Worm (Caenorhabditis elegans) whole organism, young adult: Measurements from ENCODE around the gene scl-5.

Source experiments
- F39B2.1 ChIP-seq: fragments of 200-800 bp; sonication (Bioruptor generic); IDR thresholded peaks from 2 replicates; pipeline ENCODE4 v1.3.6; 2022; ENCODE audit warnings: missing genetic modification reagents, missing genetic modification characterization, missing compliant biosample characterization
- K12H6.12 ChIP-seq: fragments of 200-800 bp; sonication (Bioruptor generic); optimal IDR thresholded peaks from 2 replicates; lab custom pipeline; 2018; ENCODE audit warnings: mild to moderate bottlenecking, missing genetic modification characterization, missing compliant biosample characterization
- egrh-3 ChIP-seq: fragments of 200-800 bp; sonication (Bioruptor generic); IDR thresholded peaks from 2 replicates; pipeline ENCODE4 v1.3.6; 2022; ENCODE audit warnings: missing genetic modification reagents, missing genetic modification characterization, missing compliant biosample characterization
- him-1 ChIP-seq: sonication (generic microtip); optimal IDR thresholded peaks from 2 replicates; lab custom pipeline; 2016; ENCODE audit warnings: missing genotype, missing genetic modification reagents, missing genetic modification characterization, missing compliant biosample characterization
- hlh-12 ChIP-seq: sonication (generic microtip); optimal IDR thresholded peaks from 2 replicates; lab custom pipeline; 2016; ENCODE audit warnings: missing genetic modification characterization, missing compliant biosample characterization
- hmg-20 ChIP-seq: fragments of 200-800 bp; sonication (Bioruptor generic); IDR thresholded peaks from 2 replicates; pipeline ENCODE4 v1.3.6; 2022; ENCODE audit warnings: missing genetic modification reagents, missing genetic modification characterization, missing compliant biosample characterization
- lsy-27 ChIP-seq: sonication (generic microtip); optimal IDR thresholded peaks from 2 replicates; lab custom pipeline; 2017; ENCODE audit warnings: missing genetic modification characterization, mild to moderate bottlenecking, missing compliant biosample characterization, antibody characterized with exemption, missing genotype, borderline replicate concordance; ENCODE audit not compliant: insufficient read depth
- nhr-80 ChIP-seq: sonication (generic microtip); optimal IDR thresholded peaks from 2 replicates; lab custom pipeline; 2016; ENCODE audit warnings: missing genetic modification characterization, missing compliant biosample characterization
- pha-4 ChIP-seq: fragments of 150-350 bp; sonication (generic microtip); optimal IDR thresholded peaks from 2 replicates; lab custom pipeline; 2014; ENCODE audit warnings: missing biosample characterization, missing genetic modification reagents, missing genetic modification characterization
- snpc-4 ChIP-seq, 5 experiments: fragments of 150-350 bp in 1 of 5; sonication (generic microtip) in 4 of 5; optimal IDR thresholded peaks; 2 replicates each; lab custom pipeline; 2014 to 2018; ENCODE audit warnings: missing genetic modification characterization in 5 of 5, missing biosample characterization in 3 of 5, antibody characterized with exemption in 2 of 5, mild to moderate bottlenecking in 2 of 5, missing compliant biosample characterization in 2 of 5, missing genotype in 2 of 5, moderate library complexity in 2 of 5, missing genetic modification reagents in 1 of 5
- tlf-1 ChIP-seq: fragments of 200-800 bp; sonication (Bioruptor generic); optimal IDR thresholded peaks from 2 replicates; lab custom pipeline; 2018; ENCODE audit warnings: mild to moderate bottlenecking, missing genetic modification characterization, missing compliant biosample characterization
- unc-130 ChIP-seq: sonication (generic microtip); optimal IDR thresholded peaks from 2 replicates; lab custom pipeline; 2016; ENCODE audit warnings: missing genetic modification reagents, missing genetic modification characterization, missing compliant biosample characterization
- unc-62 ChIP-seq: fragments of 150-350 bp; optimal IDR thresholded peaks from 2 replicates; lab custom pipeline; 2014; ENCODE audit warnings: missing biosample characterization, missing genetic modification reagents, missing genetic modification characterization

DNA sequence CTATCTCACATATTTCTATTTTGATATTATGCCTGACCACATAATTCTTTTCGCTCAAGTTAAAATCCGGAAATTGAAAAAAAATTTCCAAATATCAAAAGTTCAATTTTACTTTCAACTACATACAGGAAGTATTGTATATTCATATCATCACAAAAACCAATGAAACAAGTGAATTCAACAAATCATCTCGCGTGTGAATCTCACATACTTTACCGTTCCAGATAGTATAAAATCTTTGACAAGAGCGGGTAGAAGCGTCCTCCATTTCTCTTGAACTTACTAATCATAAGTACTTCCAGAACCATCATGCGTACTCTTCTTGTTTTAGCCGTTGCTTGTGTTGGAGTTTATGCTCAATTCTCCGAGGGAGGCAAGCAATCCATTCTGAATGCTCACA lies 7.6 kb downstream of the scl-5 start, which contains the start of gene scl-8:
- TF ChIP-seq hlh-12 (tag; lab: Kevin White, UChicago): no peak
- no peak for TF ChIP-seq nhr-80 (tag; lab: Kevin White, UChicago)
- TF ChIP-seq hmg-20 (GFP tag; lab: Robert Waterston, UW): no peak
- no peak for TF ChIP-seq egrh-3 (GFP tag; lab: Robert Waterston, UW)
- TF ChIP-seq lsy-27 (tag; lab: Kevin White, UChicago): no peak
- TF ChIP-seq unc-130: no peak
- TF ChIP-seq him-1 (tag; lab: Kevin White, UChicago): no peak
- no peak for TF ChIP-seq unc-62 (GFP tag; lab: Kevin White, UChicago)
- no peak for TF ChIP-seq tlf-1 (GFP tag; lab: Kevin White, UChicago)
- no peak for TF ChIP-seq pha-4 (tag; lab: Kevin White, UChicago)
- TF ChIP-seq F39B2.1 (GFP tag; lab: Robert Waterston, UW): no peak
- no peak for TF ChIP-seq K12H6.12
- TF ChIP-seq snpc-4 (GFP tag; optimal IDR thresholded peaks at IDR 0.05; lab: Kevin White, UChicago): no peak
- TF ChIP-seq snpc-4 (tag; optimal IDR thresholded peaks at IDR 0.05; lab: Kevin White, UChicago): no peak
